Worm (Caenorhabditis elegans) whole organism, L1 larva: ENCODE data around the gene C02B8.3.
A peak's percentile ranks its signal among the peaks of the same experiment; 100 is the strongest.

Source experiments
- C34B4.2 ChIP-seq: sonication (generic microtip); optimal IDR thresholded peaks from 2 replicates; lab custom pipeline; 2017; ENCODE audit warnings: mild to moderate bottlenecking, missing genetic modification characterization, missing compliant biosample characterization
- F16B12.6 ChIP-seq: fragments of 150-350 bp; optimal IDR thresholded peaks from 2 replicates; lab custom pipeline; 2014; ENCODE audit warnings: missing biosample characterization, missing genetic modification characterization
- Y116A8C.19 ChIP-seq: sonication (generic microtip); optimal IDR thresholded peaks from 2 replicates; lab custom pipeline; 2016; ENCODE audit warnings: missing compliant biosample characterization, missing genetic modification characterization, borderline replicate concordance
- ama-1 ChIP-seq: fragments of 150-350 bp; optimal IDR thresholded peaks from 2 replicates; lab custom pipeline; 2014
- blmp-1 ChIP-seq: fragments of 150-350 bp; optimal IDR thresholded peaks from 2 replicates; lab custom pipeline; 2014; ENCODE audit warnings: missing biosample characterization, missing genetic modification characterization
- ceh-63 ChIP-seq: fragments of 200-800 bp; sonication (Bioruptor generic); optimal IDR thresholded peaks from 2 replicates; lab custom pipeline; 2018; ENCODE audit warnings: mild to moderate bottlenecking, missing genetic modification characterization, missing compliant biosample characterization
- ceh-8 ChIP-seq: fragments of 200-800 bp; sonication (Bioruptor generic); optimal IDR thresholded peaks from 2 replicates; lab custom pipeline; 2018; ENCODE audit warnings: mild to moderate bottlenecking, missing genetic modification characterization, moderate library complexity, missing compliant biosample characterization
- dpl-1 ChIP-seq, 3 experiments: fragments of 150-350 bp in 2 of 3; sonication (generic microtip) in 1 of 3; optimal IDR thresholded peaks; 2 replicates each; lab custom pipeline; 2014 to 2017; ENCODE audit warnings: missing biosample characterization in 3 of 3, missing genetic modification characterization in 3 of 3, missing genetic modification reagents in 3 of 3
- dsc-1 ChIP-seq: sonication (generic microtip); optimal IDR thresholded peaks from 2 replicates; lab custom pipeline; 2016; ENCODE audit warnings: mild to moderate bottlenecking, missing genetic modification characterization, missing compliant biosample characterization
- efl-1 ChIP-seq, 4 experiments: fragments of 150-350 bp; optimal IDR thresholded peaks in 3 of 4; peaks in 1 of 4; 1 replicate in 1 of 4; 2 replicates in 3 of 4; lab custom pipeline; 2014; ENCODE audit warnings: missing biosample characterization in 2 of 4, missing genetic modification characterization in 2 of 4, missing genetic modification reagents in 2 of 4
- egl-13 ChIP-seq: sonication (generic microtip); optimal IDR thresholded peaks from 2 replicates; lab custom pipeline; 2016; ENCODE audit warnings: missing genotype, missing genetic modification reagents, missing genetic modification characterization, missing compliant biosample characterization
- egl-27 ChIP-seq, 2 experiments: fragments of 150-350 bp in 1 of 2; sonication (generic microtip); optimal IDR thresholded peaks; 3 replicates each; lab custom pipeline; 2017 to 2018; ENCODE audit warnings: missing biosample characterization in 2 of 2, missing genetic modification characterization in 2 of 2, missing genetic modification reagents in 2 of 2
- elt-2 ChIP-seq: sonication (generic microtip); optimal IDR thresholded peaks from 2 replicates; lab custom pipeline; 2016; ENCODE audit warnings: missing genetic modification characterization, mild to moderate bottlenecking, inconsistent platforms, missing compliant biosample characterization, missing genetic modification reagents
- elt-3 ChIP-seq, 6 experiments: fragments of 150-350 bp in 1 of 6; sonication (generic microtip); optimal IDR thresholded peaks; 2 replicates each; lab custom pipeline; 2017 to 2018; ENCODE audit warnings: missing biosample characterization in 6 of 6, missing genetic modification characterization in 6 of 6, inconsistent platforms in 1 of 6
- ets-5 ChIP-seq: fragments of 200-800 bp; sonication (Bioruptor generic); IDR thresholded peaks from 2 replicates; pipeline ENCODE4 v1.3.6; 2022; ENCODE audit warnings: missing genetic modification characterization, missing compliant biosample characterization
- fkh-10 ChIP-seq: sonication (generic microtip); optimal IDR thresholded peaks from 2 replicates; lab custom pipeline; 2017; ENCODE audit warnings: missing biosample characterization, missing genetic modification reagents, missing genetic modification characterization
- fkh-4 ChIP-seq: sonication (generic microtip); optimal IDR thresholded peaks from 2 replicates; lab custom pipeline; 2016; ENCODE audit warnings: missing compliant biosample characterization, missing genetic modification characterization, borderline replicate concordance
- fos-1 ChIP-seq: fragments of 150-350 bp; optimal IDR thresholded peaks from 2 replicates; lab custom pipeline; 2014; ENCODE audit warnings: missing biosample characterization, missing genetic modification characterization
- grh-1 ChIP-seq: fragments of 200-800 bp; sonication (Bioruptor generic); IDR thresholded peaks from 2 replicates; pipeline ENCODE4 v1.3.6; 2022; ENCODE audit warnings: missing genetic modification reagents, missing genetic modification characterization, missing compliant biosample characterization
- hlh-4 ChIP-seq: sonication (generic microtip); optimal IDR thresholded peaks from 2 replicates; lab custom pipeline; 2016; ENCODE audit warnings: mild to moderate bottlenecking, missing genetic modification characterization, missing compliant biosample characterization
- irx-1 ChIP-seq: sonication (generic microtip); optimal IDR thresholded peaks from 2 replicates; lab custom pipeline; 2016; ENCODE audit warnings: missing genetic modification characterization, missing compliant biosample characterization
- isw-1 ChIP-seq: fragments of 200-800 bp; sonication (Bioruptor generic); IDR thresholded peaks from 2 replicates; pipeline ENCODE4 v1.3.6; 2022; ENCODE audit warnings: missing genetic modification characterization, missing compliant biosample characterization
- jun-1 ChIP-seq: fragments of 150-350 bp; optimal IDR thresholded peaks from 2 replicates; lab custom pipeline; 2014; ENCODE audit warnings: missing biosample characterization, missing genetic modification reagents, missing genetic modification characterization
- lin-13 ChIP-seq: fragments of 150-350 bp; optimal IDR thresholded peaks from 2 replicates; lab custom pipeline; 2014; ENCODE audit warnings: missing biosample characterization, missing genetic modification reagents, missing genetic modification characterization
- lin-14 ChIP-seq: fragments of 200-800 bp; sonication (Bioruptor generic); optimal IDR thresholded peaks from 2 replicates; lab custom pipeline; 2018; ENCODE audit warnings: mild to moderate bottlenecking, missing genetic modification characterization, moderate library complexity, missing compliant biosample characterization
- lin-35 ChIP-seq, 2 experiments: fragments of 150-350 bp; optimal IDR thresholded peaks; 2 replicates each; lab custom pipeline; 2014; ENCODE audit warnings: missing biosample characterization in 2 of 2, missing genetic modification characterization in 2 of 2, missing genetic modification reagents in 2 of 2
- lsy-2 ChIP-seq, 2 experiments: fragments of 150-350 bp; optimal IDR thresholded peaks; 2 replicates each; lab custom pipeline; 2014; ENCODE audit warnings: missing biosample characterization in 2 of 2, missing genetic modification characterization in 2 of 2
- mef-2 ChIP-seq: fragments of 150-350 bp; optimal IDR thresholded peaks from 2 replicates; lab custom pipeline; 2014; ENCODE audit warnings: missing biosample characterization, missing genetic modification characterization
- mep-1 ChIP-seq: fragments of 150-350 bp; optimal IDR thresholded peaks from 2 replicates; lab custom pipeline; 2014; ENCODE audit warnings: missing biosample characterization, missing genetic modification characterization
- nhr-12 ChIP-seq: sonication (generic microtip); optimal IDR thresholded peaks from 2 replicates; lab custom pipeline; 2017; ENCODE audit warnings: missing biosample characterization, missing genetic modification characterization
- nhr-19 ChIP-seq: fragments of 200-800 bp; sonication (Bioruptor generic); conservative IDR thresholded peaks from 2 replicates; pipeline ENCODE4 v1.3.6; 2022; ENCODE audit warnings: missing genetic modification characterization, missing compliant biosample characterization
- nhr-20 ChIP-seq: sonication (generic microtip); optimal IDR thresholded peaks from 2 replicates; lab custom pipeline; 2016; ENCODE audit warnings: mild to moderate bottlenecking, missing genetic modification characterization, missing compliant biosample characterization
- nhr-47 ChIP-seq: sonication (generic microtip); optimal IDR thresholded peaks from 2 replicates; lab custom pipeline; 2016; ENCODE audit warnings: mild to moderate bottlenecking, missing genetic modification characterization, moderate library complexity, missing compliant biosample characterization
- nhr-71 ChIP-seq: sonication (generic microtip); optimal IDR thresholded peaks from 2 replicates; lab custom pipeline; 2016; ENCODE audit warnings: mild to moderate bottlenecking, missing genetic modification characterization, moderate library complexity, missing compliant biosample characterization
- nhr-76 ChIP-seq: sonication (generic microtip); optimal IDR thresholded peaks from 2 replicates; lab custom pipeline; 2017; ENCODE audit warnings: missing biosample characterization, missing genetic modification characterization
- nhr-84 ChIP-seq: sonication (generic microtip); optimal IDR thresholded peaks from 2 replicates; lab custom pipeline; 2017; ENCODE audit warnings: missing biosample characterization, missing genetic modification characterization
- nhr-85 ChIP-seq: sonication (generic microtip); peaks from one replicate; lab custom pipeline; 2016; ENCODE audit warnings: missing genetic modification characterization, inconsistent platforms, missing compliant biosample characterization
- nhr-90 ChIP-seq: sonication (generic microtip); optimal IDR thresholded peaks from 2 replicates; lab custom pipeline; 2016; ENCODE audit warnings: mild to moderate bottlenecking, missing genetic modification characterization, missing compliant biosample characterization; ENCODE audit not compliant: poor library complexity
- pag-3 ChIP-seq: sonication (generic microtip); optimal IDR thresholded peaks from 2 replicates; lab custom pipeline; 2017; ENCODE audit warnings: missing genetic modification characterization, mild to moderate bottlenecking, missing compliant biosample characterization, antibody characterized with exemption, borderline replicate concordance; ENCODE audit not compliant: insufficient read depth
- rnt-1 ChIP-seq: sonication (generic microtip); optimal IDR thresholded peaks from 2 replicates; lab custom pipeline; 2016; ENCODE audit warnings: mild to moderate bottlenecking, missing genetic modification characterization, moderate library complexity, missing compliant biosample characterization
- skn-1 ChIP-seq: fragments of 150-350 bp; optimal IDR thresholded peaks from 2 replicates; lab custom pipeline; 2014; ENCODE audit warnings: missing biosample characterization, missing genetic modification characterization
- snpc-4 ChIP-seq: fragments of 150-350 bp; optimal IDR thresholded peaks from 2 replicates; lab custom pipeline; 2014; ENCODE audit warnings: missing biosample characterization, missing genetic modification characterization
- snu-23 ChIP-seq: sonication (generic microtip); optimal IDR thresholded peaks from 2 replicates; lab custom pipeline; 2016; ENCODE audit warnings: missing genetic modification characterization, missing compliant biosample characterization
- sox-4 ChIP-seq: sonication (generic microtip); optimal IDR thresholded peaks from 2 replicates; lab custom pipeline; 2016; ENCODE audit warnings: missing genetic modification characterization, missing compliant biosample characterization
- sptf-1 ChIP-seq: fragments of 150-350 bp; optimal IDR thresholded peaks from 2 replicates; lab custom pipeline; 2014; ENCODE audit warnings: missing biosample characterization, missing genetic modification characterization
- swsn-7 ChIP-seq: sonication (generic microtip); optimal IDR thresholded peaks from 2 replicates; lab custom pipeline; 2016; ENCODE audit warnings: missing genetic modification characterization, missing compliant biosample characterization
- tlp-1 ChIP-seq: fragments of 150-350 bp; optimal IDR thresholded peaks from 2 replicates; lab custom pipeline; 2014; ENCODE audit warnings: missing biosample characterization, missing genetic modification characterization
- unc-62 ChIP-seq: fragments of 150-350 bp; optimal IDR thresholded peaks from 2 replicates; lab custom pipeline; 2014; ENCODE audit warnings: missing biosample characterization, missing genetic modification reagents, missing genetic modification characterization
- vab-15 ChIP-seq: sonication (generic microtip); optimal IDR thresholded peaks from 2 replicates; lab custom pipeline; 2017; ENCODE audit warnings: missing genotype, mild to moderate bottlenecking, missing genetic modification characterization, missing compliant biosample characterization
- xbp-1 ChIP-seq: sonication (generic microtip); optimal IDR thresholded peaks from 2 replicates; lab custom pipeline; 2016; ENCODE audit warnings: missing genetic modification characterization, missing compliant biosample characterization
- zag-1 ChIP-seq: fragments of 150-350 bp; optimal IDR thresholded peaks from 2 replicates; lab custom pipeline; 2014; ENCODE audit warnings: missing biosample characterization, missing genetic modification characterization
- zip-4 ChIP-seq: fragments of 200-800 bp; sonication (Bioruptor generic); optimal IDR thresholded peaks from 2 replicates; lab custom pipeline; 2018; ENCODE audit warnings: mild to moderate bottlenecking, missing genetic modification characterization, moderate library complexity, missing compliant biosample characterization
- ztf-4 ChIP-seq: fragments of 150-350 bp; optimal IDR thresholded peaks from 2 replicates; lab custom pipeline; 2014; ENCODE audit warnings: missing biosample characterization, missing genetic modification characterization

C02B8.3 gene

DNA sequence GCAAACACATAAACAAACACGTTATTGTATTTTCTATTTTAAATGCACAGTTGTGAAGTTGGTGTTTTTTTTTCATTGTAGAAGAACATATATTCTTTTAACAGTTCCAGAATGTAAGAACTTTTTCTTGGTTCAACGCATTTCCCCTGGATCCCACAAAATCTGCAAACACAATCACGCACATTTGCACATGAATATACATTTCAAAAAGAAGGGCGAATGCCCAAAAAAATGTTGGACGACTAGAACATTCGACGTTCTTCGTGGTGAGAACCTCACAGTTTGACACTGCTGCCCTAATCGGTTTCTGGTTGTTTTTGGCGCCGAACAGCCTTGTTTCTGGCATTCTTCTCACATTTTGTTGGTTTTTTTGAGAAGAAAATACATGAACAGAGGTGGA lies 29.7 kb upstream of the C02B8.3 start:
- TF ChIP-seq zag-1 (tag; lab: Kevin White, UChicago) (no peak), unc-62 (GFP tag; lab: Kevin White, UChicago) (no peak), snpc-4 (tag; lab: Kevin White, UChicago) (no peak), snu-23 (GFP tag; lab: Kevin White, UChicago) (peak; percentile 51), dsc-1 (tag; lab: Kevin White, UChicago) (no peak), dpl-1 (GFP tag; optimal IDR thresholded peaks at IDR 0.05; lab: Kevin White, UChicago) (peak in 1 of 3 experiments; percentile 47), irx-1 (tag; lab: Kevin White, UChicago) (peak; percentile 2), jun-1 (tag; lab: Kevin White, UChicago) (no peak), ama-1 (no peak), fkh-4 (tag; lab: Kevin White, UChicago) (no peak), ceh-8 (GFP tag; lab: Kevin White, UChicago) (no peak), egl-27 (tag; optimal IDR thresholded peaks at IDR 0.05; lab: Kevin White, UChicago) (no peak), lin-35 (GFP tag; optimal IDR thresholded peaks at IDR 0.05; lab: Kevin White, UChicago) (peak in 1 of 2 experiments; percentile 27), ztf-4 (tag; lab: Kevin White, UChicago) (no peak), nhr-90 (tag; lab: Kevin White, UChicago) (peak; percentile 8), isw-1 (GFP tag; lab: Robert Waterston, UW) (no peak; the same call in 1 of the 2 replicates), hlh-4 (tag; lab: Kevin White, UChicago) (no peak), nhr-85 (tag; lab: Kevin White, UChicago) (no peak), nhr-84 (tag; lab: Kevin White, UChicago) (no peak), lsy-2 (tag; optimal IDR thresholded peaks at IDR 0.05; lab: Kevin White, UChicago) (peak; percentile 21 to 44), egl-13 (tag; lab: Kevin White, UChicago) (no peak), ceh-63 (no peak), efl-1 (optimal IDR thresholded peaks at IDR 0.05; lab: Kevin White, UChicago) (peak in 1 of 2 experiments; percentile 18), efl-1 (GFP tag; optimal IDR thresholded peaks at IDR 0.05 in 1 of 2; lab: Kevin White, UChicago) (peak; percentile 55 to 76), grh-1 (GFP tag; lab: Robert Waterston, UW) (no peak), elt-3 (tag; optimal IDR thresholded peaks at IDR 0.05; lab: Kevin White, UChicago) (no peak), lin-14 (GFP tag; lab: Kevin White, UChicago) (peak; percentile 52), tlp-1 (tag; lab: Kevin White, UChicago) (no peak), nhr-19 (GFP tag; lab: Robert Waterston, UW) (0 out of 2 replicates have a peak, but pooled peaks have one; percentile 17), xbp-1 (peak; percentile 16), ets-5 (no peak), sptf-1 (tag; lab: Kevin White, UChicago) (no peak), swsn-7 (tag; lab: Kevin White, UChicago) (peak; percentile 28), fos-1 (tag; lab: Kevin White, UChicago) (no peak), sox-4 (tag; lab: Kevin White, UChicago) (no peak), Y116A8C.19 (tag; lab: Kevin White, UChicago) (no peak), nhr-12 (tag; lab: Kevin White, UChicago) (no peak), F16B12.6 (peak; percentile 90), mep-1 (tag; lab: Kevin White, UChicago) (peak; percentile 70), nhr-71 (tag; lab: Kevin White, UChicago) (peak; percentile 40), fkh-10 (no peak), pag-3 (tag; lab: Kevin White, UChicago) (no peak), lin-13 (GFP tag; lab: Kevin White, UChicago) (no peak), skn-1 (tag; lab: Kevin White, UChicago) (peak; percentile 31), C34B4.2 (tag; lab: Kevin White, UChicago) (no peak), nhr-47 (tag; lab: Kevin White, UChicago) (peak; percentile 49), nhr-20 (tag; lab: Kevin White, UChicago) (peak; percentile 27), rnt-1 (peak; percentile 58), mef-2 (no peak), elt-2 (tag; lab: Kevin White, UChicago) (no peak), nhr-76 (tag; lab: Kevin White, UChicago) (no peak), blmp-1 (tag; lab: Kevin White, UChicago) (no peak), vab-15 (tag; lab: Kevin White, UChicago) (no peak), zip-4 (GFP tag; lab: Kevin White, UChicago) (no peak)
